Worm (Caenorhabditis elegans) whole organism, L1 larva: Measurements from ENCODE around the gene ZK512.10.

Source experiments
- irx-1 ChIP-seq: sonication (generic microtip); optimal IDR thresholded peaks from 2 replicates; lab custom pipeline; 2016; ENCODE audit warnings: missing genetic modification characterization, missing compliant biosample characterization

Gene ZK512.10

DNA sequence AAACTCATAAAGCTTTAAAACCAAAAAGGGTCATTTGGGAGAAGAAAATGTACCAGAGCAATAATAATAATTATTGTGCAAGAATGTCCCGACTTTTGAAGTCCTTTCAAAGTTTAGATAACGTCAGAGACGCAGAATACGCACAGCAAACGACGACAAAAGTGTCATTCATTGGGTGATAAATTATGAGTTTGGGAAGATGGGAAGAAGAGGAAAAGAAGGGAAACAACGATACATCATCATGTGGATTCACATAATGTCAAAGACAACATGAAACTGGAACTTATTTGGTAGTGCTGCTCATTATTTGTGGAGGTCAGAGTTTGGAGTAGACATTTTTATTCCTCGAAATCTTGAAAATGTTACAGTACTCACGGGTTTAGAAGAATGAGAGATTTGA is 47.2 kb downstream of the ZK512.10 start:
- no peak for TF ChIP-seq irx-1 (tag; lab: Kevin White, UChicago)
